Worm (Caenorhabditis elegans) whole organism, late embryonic: Measurements from ENCODE around the gene srd-23.
"Not testable (repeated sequence)": the region's sequence is repeated elsewhere in the genome, so short reads cannot be mapped to it uniquely, and the experiment has no call there.

Experiments used
- C08G9.2 ChIP-seq: sonication (generic microtip); optimal IDR thresholded peaks from 2 replicates; lab custom pipeline; 2016; ENCODE audit warnings: mild to moderate bottlenecking, missing genetic modification characterization, moderate library complexity, missing compliant biosample characterization
- F13H6.1 ChIP-seq: sonication (generic microtip); optimal IDR thresholded peaks from 2 replicates; lab custom pipeline; 2016; ENCODE audit warnings: missing genetic modification characterization, missing compliant biosample characterization
- Y22D7AL.16 ChIP-seq: sonication (generic microtip); optimal IDR thresholded peaks from 2 replicates; lab custom pipeline; 2016; ENCODE audit warnings: missing genetic modification characterization, missing compliant biosample characterization
- ahr-1 ChIP-seq: sonication (generic microtip); optimal IDR thresholded peaks from 2 replicates; lab custom pipeline; 2016; ENCODE audit warnings: missing genetic modification characterization, missing compliant biosample characterization
- ceh-18 ChIP-seq: sonication (generic microtip); optimal IDR thresholded peaks from 2 replicates; lab custom pipeline; 2016; ENCODE audit warnings: missing genetic modification characterization, missing compliant biosample characterization
- ceh-19 ChIP-seq: fragments of 200-800 bp; sonication (Bioruptor generic); optimal IDR thresholded peaks from 2 replicates; lab custom pipeline; 2018; ENCODE audit warnings: mild to moderate bottlenecking, missing genetic modification characterization, missing compliant biosample characterization
- ceh-22 ChIP-seq: sonication (generic microtip); optimal IDR thresholded peaks from 2 replicates; lab custom pipeline; 2017; ENCODE audit warnings: missing biosample characterization, missing genetic modification characterization
- ceh-31 ChIP-seq: sonication (generic microtip); optimal IDR thresholded peaks from 2 replicates; lab custom pipeline; 2016; ENCODE audit warnings: missing genetic modification characterization, missing compliant biosample characterization
- ceh-45 ChIP-seq: fragments of 200-800 bp; sonication (Bioruptor generic); IDR thresholded peaks from 2 replicates; pipeline ENCODE4 v1.3.6; 2022; ENCODE audit warnings: missing genetic modification reagents, missing genetic modification characterization, missing compliant biosample characterization
- ceh-6 ChIP-seq: fragments of 200-800 bp; sonication (Bioruptor generic); optimal IDR thresholded peaks from 2 replicates; lab custom pipeline; 2018; ENCODE audit warnings: mild to moderate bottlenecking, missing genetic modification characterization, missing compliant biosample characterization
- ceh-9 ChIP-seq: sonication (generic microtip); optimal IDR thresholded peaks from 2 replicates; lab custom pipeline; 2016; ENCODE audit warnings: mild to moderate bottlenecking, missing genetic modification characterization, inconsistent platforms, missing compliant biosample characterization
- che-1 ChIP-seq: sonication (generic microtip); optimal IDR thresholded peaks from 2 replicates; lab custom pipeline; 2016; ENCODE audit warnings: mild to moderate bottlenecking, missing genetic modification characterization, missing compliant biosample characterization
- dmd-4 ChIP-seq: sonication (generic microtip); optimal IDR thresholded peaks from 2 replicates; lab custom pipeline; 2016; ENCODE audit warnings: borderline replicate concordance, missing genetic modification characterization, missing compliant biosample characterization
- dve-1 ChIP-seq: sonication (generic microtip); optimal IDR thresholded peaks from 2 replicates; lab custom pipeline; 2017; ENCODE audit warnings: antibody characterized with exemption, mild to moderate bottlenecking, missing genetic modification characterization, missing compliant biosample characterization
- ets-4 ChIP-seq: sonication (generic microtip); optimal IDR thresholded peaks from 2 replicates; lab custom pipeline; 2016; ENCODE audit warnings: missing genetic modification characterization, missing compliant biosample characterization
- fkh-10 ChIP-seq: fragments of 150-350 bp; optimal IDR thresholded peaks from 2 replicates; lab custom pipeline; 2014; ENCODE audit warnings: missing biosample characterization, missing genetic modification reagents, missing genetic modification characterization
- hlh-13 ChIP-seq: fragments of 200-800 bp; sonication (Bioruptor generic); optimal IDR thresholded peaks from 2 replicates; lab custom pipeline; 2018; ENCODE audit warnings: mild to moderate bottlenecking, missing genetic modification characterization, missing compliant biosample characterization
- hlh-30 ChIP-seq: sonication (generic microtip); optimal IDR thresholded peaks from 2 replicates; lab custom pipeline; 2017; ENCODE audit warnings: antibody characterized with exemption, missing genetic modification characterization, missing compliant biosample characterization; ENCODE audit not compliant: insufficient read depth
- hlh-6 ChIP-seq: sonication (generic microtip); optimal IDR thresholded peaks from 2 replicates; lab custom pipeline; 2016; ENCODE audit warnings: missing genotype, missing genetic modification characterization, missing compliant biosample characterization
- hlh-8 ChIP-seq: sonication (generic microtip); optimal IDR thresholded peaks from 2 replicates; lab custom pipeline; 2016; ENCODE audit warnings: missing genotype, missing genetic modification characterization, missing compliant biosample characterization
- madf-2 ChIP-seq: sonication (generic microtip); optimal IDR thresholded peaks from 2 replicates; lab custom pipeline; 2017; ENCODE audit warnings: missing genetic modification characterization, missing compliant biosample characterization
- npax-4 ChIP-seq: sonication (generic microtip); optimal IDR thresholded peaks from 2 replicates; lab custom pipeline; 2016; ENCODE audit warnings: missing genetic modification characterization, missing compliant biosample characterization
- pag-3 ChIP-seq: sonication (generic microtip); optimal IDR thresholded peaks from 2 replicates; lab custom pipeline; 2016; ENCODE audit warnings: missing compliant biosample characterization, missing genetic modification characterization, borderline replicate concordance
- pax-1 ChIP-seq: fragments of 150-350 bp; optimal IDR thresholded peaks from 2 replicates; lab custom pipeline; 2014; ENCODE audit warnings: missing biosample characterization, missing genetic modification characterization
- pha-2 ChIP-seq: sonication (generic microtip); optimal IDR thresholded peaks from 2 replicates; lab custom pipeline; 2017; ENCODE audit warnings: mild to moderate bottlenecking, missing genetic modification characterization, missing compliant biosample characterization
- ref-2 ChIP-seq: sonication (generic microtip); optimal IDR thresholded peaks from 2 replicates; lab custom pipeline; 2016; ENCODE audit warnings: missing genetic modification characterization, missing compliant biosample characterization
- rnt-1 ChIP-seq: sonication (generic microtip); optimal IDR thresholded peaks from 2 replicates; lab custom pipeline; 2016; ENCODE audit warnings: missing genetic modification characterization, missing compliant biosample characterization
- sox-2 ChIP-seq: fragments of 200-800 bp; sonication (Bioruptor generic); IDR thresholded peaks from 2 replicates; pipeline ENCODE4 v1.3.6; 2022; ENCODE audit warnings: missing genetic modification reagents, missing genetic modification characterization, missing compliant biosample characterization
- tbx-2 ChIP-seq: sonication (generic microtip); optimal IDR thresholded peaks from 2 replicates; lab custom pipeline; 2016; ENCODE audit warnings: missing genetic modification characterization, missing compliant biosample characterization
- unc-3 ChIP-seq, 2 experiments: fragments of 200-800 bp in 1 of 2; sonication (Bioruptor generic) in 1 of 2; sonication (generic microtip) in 1 of 2; conservative IDR thresholded peaks in 1 of 2; optimal IDR thresholded peaks in 1 of 2; 2 replicates each; pipeline versions ENCODE4 v1.3.6 to Lab custom; 2016 to 2022; ENCODE audit warnings: missing compliant biosample characterization in 2 of 2, missing genetic modification characterization in 2 of 2, missing genetic modification reagents in 1 of 2
- unc-42 ChIP-seq: sonication (generic microtip); optimal IDR thresholded peaks from 2 replicates; lab custom pipeline; 2016; ENCODE audit warnings: missing genotype, missing genetic modification characterization, missing compliant biosample characterization
- unc-86 ChIP-seq: sonication (generic microtip); optimal IDR thresholded peaks from 2 replicates; lab custom pipeline; 2016; ENCODE audit warnings: missing genetic modification characterization, missing compliant biosample characterization
- ztf-16 ChIP-seq: sonication (generic microtip); optimal IDR thresholded peaks from 2 replicates; lab custom pipeline; 2017; ENCODE audit warnings: missing genetic modification characterization, missing compliant biosample characterization

The srd-23 gene

ce11 chrIV:15165602-15166001, 14.1 kb upstream of the srd-23 start:
- no peak for TF ChIP-seq fkh-10
- TF ChIP-seq, all 69 proteins: peak for 0

DNA sequence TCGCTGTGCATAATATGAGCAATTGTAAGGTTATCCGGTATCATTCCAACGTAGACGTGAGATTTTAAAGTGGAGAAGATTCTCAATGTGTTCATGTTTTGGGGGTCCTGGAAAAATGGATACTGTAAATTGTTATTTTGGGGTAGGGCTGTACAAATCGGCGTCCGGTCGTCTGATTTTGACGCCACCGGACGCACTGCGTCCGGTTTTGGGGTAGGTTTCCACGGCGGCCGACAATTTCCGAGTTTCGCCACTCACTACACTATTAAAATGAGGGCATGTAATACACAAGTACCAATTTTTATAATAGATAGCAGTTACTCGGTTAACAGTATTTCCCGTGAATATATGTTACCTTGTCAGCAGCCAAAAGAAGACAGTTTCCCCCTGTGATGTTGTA, 11.3 kb upstream of the srd-23 start:
- TF ChIP-seq hlh-8 (tag; lab: Kevin White, UChicago) (no peak), ceh-31 (no peak), fkh-10 (no peak), unc-42 (tag; lab: Kevin White, UChicago) (no peak), dve-1 (no peak), che-1 (tag; lab: Kevin White, UChicago) (no peak), ahr-1 (no peak), ets-4 (no peak), sox-2 (GFP tag; lab: Robert Waterston, UW) (no peak), unc-3 (GFP tag; conservative IDR thresholded peaks at IDR 0.05; lab: Robert Waterston, UW) (no peak), unc-3 (tag; optimal IDR thresholded peaks at IDR 0.05; lab: Kevin White, UChicago) (no peak)

DNA sequence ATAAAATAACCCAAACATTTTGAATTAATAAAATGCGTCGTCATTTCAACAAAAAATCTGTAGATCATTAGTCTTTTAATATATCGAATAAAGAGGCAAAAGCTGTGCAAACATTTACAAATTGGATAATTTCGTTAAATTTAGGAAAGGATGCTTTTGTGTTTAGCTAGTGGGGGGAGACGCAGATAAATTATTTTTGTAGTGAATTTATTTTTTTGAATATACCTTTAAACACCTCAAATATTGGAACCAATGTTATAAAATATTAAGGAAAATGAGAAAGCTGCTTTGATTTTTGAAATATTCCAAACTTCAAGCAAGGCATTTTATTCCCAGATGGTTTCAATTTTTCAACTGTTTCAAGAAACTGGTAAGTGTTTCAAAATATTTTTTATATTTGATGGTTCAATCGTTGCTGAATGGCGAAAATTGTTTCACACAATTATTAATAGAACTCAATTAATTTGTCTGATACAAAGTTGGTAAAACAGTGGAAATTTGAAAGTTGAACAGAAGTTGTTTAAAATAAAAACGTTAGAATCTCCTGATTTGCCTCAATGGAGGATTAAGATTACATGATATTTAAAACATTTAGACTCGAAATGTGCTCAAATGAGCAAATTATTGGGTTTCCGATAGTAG, 4.1 kb upstream of the srd-23 start, which contains the start of gene Y40H7A.4:
Gene Y40H7A.4 (minus strand): TSS at position 51 of the 642 bp plus-strand sequence.
- TF ChIP-seq hlh-6 (tag; lab: Kevin White, UChicago) (no peak), unc-86 (tag; lab: Kevin White, UChicago) (no peak), ceh-6 (no peak), ets-4 (no peak), hlh-13 (GFP tag; lab: Kevin White, UChicago) (no peak), ref-2 (no peak), pag-3 (tag; lab: Kevin White, UChicago) (no peak), tbx-2 (tag; lab: Kevin White, UChicago) (no peak), ztf-16 (tag; lab: Kevin White, UChicago) (no peak), Y22D7AL.16 (tag; lab: Kevin White, UChicago) (no peak), hlh-8 (tag; lab: Kevin White, UChicago) (no peak)

DNA sequence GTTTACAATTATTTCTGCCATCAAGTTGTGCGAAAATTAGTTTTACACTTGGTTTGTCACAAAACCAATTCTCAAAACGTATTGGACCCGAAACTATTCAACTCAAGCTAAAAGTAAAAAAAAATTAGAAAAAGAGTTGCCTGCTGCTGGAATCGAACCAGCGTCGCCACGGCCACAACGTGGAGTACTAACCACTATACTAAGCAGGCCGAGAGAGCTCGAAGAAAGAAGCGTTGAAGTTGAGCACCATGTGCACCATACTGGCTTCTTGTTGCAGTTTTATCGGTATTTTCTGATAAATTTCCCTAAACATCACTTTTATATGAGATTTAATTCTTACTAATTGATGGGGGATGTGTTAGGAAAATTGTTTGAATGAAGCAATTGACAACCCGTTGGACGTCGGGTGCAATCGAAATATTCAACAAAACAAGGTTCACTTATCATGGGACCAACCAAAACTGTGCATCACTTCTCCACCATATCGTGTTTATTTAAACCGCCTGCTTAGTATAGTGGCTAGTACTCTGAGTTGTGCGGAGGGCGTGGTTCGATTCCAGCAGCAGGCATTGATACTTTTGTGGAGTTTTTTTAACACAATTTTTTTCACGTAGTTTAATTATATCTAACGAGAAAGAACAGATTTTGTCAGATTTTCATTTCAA, 7.9 kb downstream of the srd-23 start:
- TF ChIP-seq C08G9.2 (tag; lab: Kevin White, UChicago): no peak
- TF ChIP-seq madf-2 (tag; lab: Kevin White, UChicago): no peak
- no peak for TF ChIP-seq ceh-22 (tag; lab: Kevin White, UChicago)
- TF ChIP-seq unc-42 (tag; lab: Kevin White, UChicago): no peak
- TF ChIP-seq ceh-9: no peak
- no peak for TF ChIP-seq ets-4
- TF ChIP-seq hlh-30: no peak
- no peak for TF ChIP-seq rnt-1 (tag; lab: Kevin White, UChicago)
- TF ChIP-seq ceh-19 (GFP tag; lab: Kevin White, UChicago): no peak
- TF ChIP-seq pax-1: no peak
- no peak for TF ChIP-seq ceh-18
- TF ChIP-seq npax-4 (tag; lab: Kevin White, UChicago): no peak
- no peak for TF ChIP-seq dmd-4 (tag; lab: Kevin White, UChicago)
- no peak for TF ChIP-seq tbx-2 (tag; lab: Kevin White, UChicago)
- no peak for TF ChIP-seq hlh-6 (tag; lab: Kevin White, UChicago)
- no peak for TF ChIP-seq F13H6.1 (tag; lab: Kevin White, UChicago)
- TF ChIP-seq ceh-45 (GFP tag; lab: Robert Waterston, UW): no peak
- no peak for TF ChIP-seq pha-2

- TF ChIP-seq unc-3 (GFP tag; conservative IDR thresholded peaks at IDR 0.05; lab: Robert Waterston, UW): peak; percentile 62
- TF ChIP-seq unc-3 (tag; optimal IDR thresholded peaks at IDR 0.05; lab: Kevin White, UChicago): not testable (repeated sequence)
These were observed 9.7 kb downstream of the srd-23 start for ce11 chrIV:15189450-15189849.
